Worm (Caenorhabditis elegans): ENCODE results near the gene F11G11.13.

Gene F11G11.13

DNA sequence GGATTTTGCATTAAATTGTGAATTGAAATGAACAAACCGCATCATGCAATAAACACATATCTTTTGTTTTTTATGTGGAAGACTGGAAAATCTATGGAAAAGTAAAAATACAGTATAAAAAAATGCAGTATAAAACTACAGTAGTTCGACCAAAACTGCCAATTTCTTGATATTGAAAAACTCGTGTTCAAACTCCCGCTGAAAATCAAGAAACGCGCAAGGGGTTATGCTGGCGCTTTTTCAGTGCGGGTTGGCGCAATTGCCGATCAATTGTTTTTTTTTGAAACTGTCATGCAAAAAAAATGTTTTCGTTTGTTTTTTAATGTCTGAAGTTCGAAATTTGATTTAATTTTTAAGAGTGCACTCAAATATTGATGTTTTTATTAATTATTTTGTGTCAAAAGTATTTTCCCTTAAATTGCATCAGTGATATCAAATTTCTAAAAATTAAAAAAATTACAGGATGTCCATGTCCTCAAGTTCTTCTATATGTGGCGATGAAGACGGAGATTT, 24.3 kb downstream of the F11G11.13 start, which contains the start of gene dnj-9 (continued):
- TF ChIP-seq nhr-27 (tag; optimal IDR thresholded peaks at IDR 0.05) (peak; percentile 41), hlh-12 (tag; optimal IDR thresholded peaks at IDR 0.05) (no peak), somi-1 (GFP tag; optimal IDR thresholded peaks at IDR 0.05) (peak; percentile 53), dpl-1 (GFP tag; optimal IDR thresholded peaks at IDR 0.05) (peak; percentile 97), lir-1 (GFP tag; conservative IDR thresholded peaks at IDR 0.05) (peak; percentile 78), ztf-25 (GFP tag; IDR thresholded peaks at IDR 0.05) (0 out of 2 replicates have a peak, but pooled peaks have one; percentile 41), nhr-90 (tag; optimal IDR thresholded peaks at IDR 0.05) (no peak), ztf-6 (GFP tag; IDR thresholded peaks at IDR 0.05) (no peak), B0336.3 (GFP tag; IDR thresholded peaks at IDR 0.05) (peak; percentile 93), rcor-1 (GFP tag; IDR thresholded peaks at IDR 0.05) (peak; percentile 94), cebp-1 (GFP tag; IDR thresholded peaks at IDR 0.05) (peak; percentile 54), cebp-1 (tag; optimal IDR thresholded peaks at IDR 0.05) (peak; percentile 92), Y67H2A.10 (GFP tag; conservative IDR thresholded peaks at IDR 0.05) (peak; percentile 37; the same call in 1 of the 2 replicates), tbx-9 (tag; optimal IDR thresholded peaks at IDR 0.05; ENCODE audit: borderline replicate concordance) (no peak), gei-17 (GFP tag; optimal IDR thresholded peaks at IDR 0.05) (peak; percentile 87), ceh-58 (GFP tag; IDR thresholded peaks at IDR 0.05) (no peak), ccch-3 (GFP tag; optimal IDR thresholded peaks at IDR 0.05) (no peak), K11D2.4 (GFP tag; IDR thresholded peaks at IDR 0.05) (peak; percentile 94), ets-4 (GFP tag; optimal IDR thresholded peaks at IDR 0.05) (no peak), egl-18 (GFP tag; IDR thresholded peaks at IDR 0.05) (peak; percentile 72; the same call in 1 of the 2 replicates), egrh-3 (GFP tag; IDR thresholded peaks at IDR 0.05) (no peak), lin-40 (tag; optimal IDR thresholded peaks at IDR 0.05) (peak; percentile 97), dox-1 (GFP tag; IDR thresholded peaks at IDR 0.05) (peak; percentile 95), lin-26 (GFP tag; IDR thresholded peaks at IDR 0.05) (peak; percentile 40; the same call in 1 of the 2 replicates), akir-1 (GFP tag; optimal IDR thresholded peaks at IDR 0.05) (no peak), ceh-40 (GFP tag; IDR thresholded peaks at IDR 0.05) (peak; percentile 51; the same call in 1 of the 2 replicates), K12H6.12 (tag; optimal IDR thresholded peaks at IDR 0.05) (peak; percentile 71), athp-1 (tag; optimal IDR thresholded peaks at IDR 0.05) (peak; percentile 66), pbrm-1 (GFP tag; IDR thresholded peaks at IDR 0.05) (peak; percentile 91), ekl-4 (GFP tag; IDR thresholded peaks at IDR 0.05) (peak; percentile 96), rpc-1 (optimal IDR thresholded peaks at IDR 0.05) (no peak), rpc-1 (tag; optimal IDR thresholded peaks at IDR 0.05) (no peak), ceh-27 (GFP tag; optimal IDR thresholded peaks at IDR 0.05) (peak; percentile 83), rec-8 (tag; optimal IDR thresholded peaks at IDR 0.05) (peak in 1 of 2 experiments; percentile 21), nhr-120 (GFP tag; IDR thresholded peaks at IDR 0.05) (no peak), ztf-18 (tag; optimal IDR thresholded peaks at IDR 0.05) (peak; percentile 99), nhr-179 (tag; optimal IDR thresholded peaks at IDR 0.05) (no peak), B0035.1 (tag; optimal IDR thresholded peaks at IDR 0.05) (peak; percentile 78), nfyb-1 (GFP tag; IDR thresholded peaks at IDR 0.05) (peak; percentile 95), F57A8.1 (GFP tag; optimal IDR thresholded peaks at IDR 0.05) (peak; percentile 35), T07F8.4 (tag; optimal IDR thresholded peaks at IDR 0.05) (peak; percentile 41), attf-3 (GFP tag; conservative IDR thresholded peaks at IDR 0.05) (peak; percentile 68), zfh-2 (GFP tag; conservative IDR thresholded peaks at IDR 0.05) (no peak), attf-6 (GFP tag; IDR thresholded peaks at IDR 0.05) (peak; percentile 73), aptf-3 (GFP tag; IDR thresholded peaks at IDR 0.05) (no peak), madf-8 (GFP tag; conservative IDR thresholded peaks at IDR 0.05) (peak; percentile 79), ceh-100 (GFP tag; IDR thresholded peaks at IDR 0.05) (peak; percentile 84), aptf-2 (GFP tag; conservative IDR thresholded peaks at IDR 0.05) (no peak), sptf-2 (GFP tag; optimal IDR thresholded peaks at IDR 0.05) (no peak)

All from whole organism, young adult.